Worm (Caenorhabditis elegans) whole organism, early embryonic: ENCODE results near the gene Y81B9A.3.
"Not testable (repeated sequence)": the region's sequence is repeated elsewhere in the genome, so short reads cannot be mapped to it uniquely, and the experiment has no call there.

ENCODE experiments used
- B0310.2 ChIP-seq: sonication (generic microtip); optimal IDR thresholded peaks from 2 replicates; lab custom pipeline; 2016; ENCODE audit warnings: mild to moderate bottlenecking, missing genetic modification characterization, missing compliant biosample characterization
- F13C5.2 ChIP-seq: sonication (generic microtip); optimal IDR thresholded peaks from 2 replicates; lab custom pipeline; 2017; ENCODE audit warnings: mild to moderate bottlenecking, missing genetic modification characterization, inconsistent platforms, missing compliant biosample characterization
- aly-1 ChIP-seq: sonication (generic microtip); optimal IDR thresholded peaks from 2 replicates; lab custom pipeline; 2016; ENCODE audit warnings: missing genetic modification characterization, missing compliant biosample characterization
- ama-1 ChIP-seq: fragments of 150-350 bp; optimal IDR thresholded peaks from 2 replicates; lab custom pipeline; 2014
- ceh-13 ChIP-seq: fragments of 200-800 bp; sonication (Bioruptor generic); optimal IDR thresholded peaks from 2 replicates; lab custom pipeline; 2018; ENCODE audit warnings: mild to moderate bottlenecking, missing genetic modification characterization, missing compliant biosample characterization
- ceh-36 ChIP-seq: sonication (generic microtip); optimal IDR thresholded peaks from 2 replicates; lab custom pipeline; 2016; ENCODE audit warnings: missing genetic modification characterization, inconsistent platforms, missing compliant biosample characterization
- ets-7 ChIP-seq: sonication (generic microtip); optimal IDR thresholded peaks from 2 replicates; lab custom pipeline; 2016; ENCODE audit warnings: missing genotype, missing genetic modification characterization, missing compliant biosample characterization
- flt-1 ChIP-seq: fragments of 200-800 bp; sonication (Bioruptor generic); IDR thresholded peaks from 2 replicates; pipeline ENCODE4 v1.3.6; 2022; ENCODE audit warnings: missing genetic modification characterization, missing compliant biosample characterization
- hmbx-1 ChIP-seq: sonication (generic microtip); optimal IDR thresholded peaks from 2 replicates; lab custom pipeline; 2016; ENCODE audit warnings: mild to moderate bottlenecking, missing genetic modification characterization, missing compliant biosample characterization
- hmg-4 ChIP-seq: fragments of 200-800 bp; sonication (Bioruptor generic); optimal IDR thresholded peaks from 2 replicates; lab custom pipeline; 2018; ENCODE audit warnings: mild to moderate bottlenecking, missing genetic modification characterization, missing compliant biosample characterization
- hnd-1 ChIP-seq: sonication (generic microtip); optimal IDR thresholded peaks from 2 replicates; lab custom pipeline; 2016; ENCODE audit warnings: missing genetic modification characterization, missing compliant biosample characterization
- pes-1 ChIP-seq: fragments of 200-800 bp; sonication (Bioruptor generic); IDR thresholded peaks from 2 replicates; pipeline ENCODE4 v1.3.6; 2022; ENCODE audit warnings: missing genetic modification reagents, missing genetic modification characterization, missing compliant biosample characterization
- scrt-1 ChIP-seq: fragments of 200-800 bp; sonication (Bioruptor generic); IDR thresholded peaks from 2 replicates; pipeline ENCODE4 v1.3.6; 2022; ENCODE audit warnings: missing genetic modification characterization, missing compliant biosample characterization
- sea-1 ChIP-seq: fragments of 200-800 bp; sonication (Bioruptor generic); conservative IDR thresholded peaks from 2 replicates; pipeline ENCODE4 v1.3.6; 2022; ENCODE audit warnings: missing genetic modification characterization, missing compliant biosample characterization
- tbx-11 ChIP-seq: fragments of 200-800 bp; sonication (Bioruptor generic); IDR thresholded peaks from 2 replicates; pipeline ENCODE4 v1.3.6; 2022; ENCODE audit warnings: missing genetic modification characterization, missing compliant biosample characterization
- tbx-37 ChIP-seq: fragments of 200-800 bp; sonication (Bioruptor generic); conservative IDR thresholded peaks from 2 replicates; pipeline ENCODE4 v1.3.6; 2022; ENCODE audit warnings: missing genetic modification reagents, missing genetic modification characterization, missing compliant biosample characterization
- tra-4 ChIP-seq: sonication (generic microtip); optimal IDR thresholded peaks from 2 replicates; lab custom pipeline; 2017; ENCODE audit warnings: missing genetic modification characterization, missing compliant biosample characterization

The Y81B9A.3 gene

ce11 chrX:9172733-9173132 lies 9.5 kb upstream of the Y81B9A.3 start:
- no peak for TF ChIP-seq hnd-1 (tag; lab: Kevin White, UChicago)
- TF ChIP-seq hmg-4 (GFP tag; lab: Kevin White, UChicago) = no peak
- TF ChIP-seq scrt-1 (GFP tag; lab: Robert Waterston, UW) = no peak
- TF ChIP-seq sea-1 (GFP tag; lab: Robert Waterston, UW) = no peak
- TF ChIP-seq ets-7 (tag; lab: Kevin White, UChicago) = no peak
- no peak for TF ChIP-seq B0310.2 (tag; lab: Kevin White, UChicago)
- no peak for TF ChIP-seq ceh-13 (GFP tag; lab: Kevin White, UChicago)
- no peak for TF ChIP-seq F13C5.2
- TF ChIP-seq hmbx-1 (tag; lab: Kevin White, UChicago) = no peak
- TF ChIP-seq aly-1 (tag; lab: Kevin White, UChicago) = no peak
- no peak for TF ChIP-seq ama-1 (lab: Kevin White, UChicago)

- TF ChIP-seq hmbx-1 (tag; lab: Kevin White, UChicago) (no peak), hmg-4 (GFP tag; lab: Kevin White, UChicago) (no peak), sea-1 (GFP tag; lab: Robert Waterston, UW) (no peak), ets-7 (tag; lab: Kevin White, UChicago) (no peak), ceh-13 (GFP tag; lab: Kevin White, UChicago) (no peak), flt-1 (no peak)
These were observed 7.8 kb upstream of the Y81B9A.3 start, which contains the start of gene B0563.8 for ce11 chrX:9174409-9174808. Gene B0563.8 (minus strand): TSS chrX:9174509.

- no peak for TF ChIP-seq pes-1 (GFP tag; lab: Robert Waterston, UW)
- no peak for TF ChIP-seq ceh-36 (tag; lab: Kevin White, UChicago)
- TF ChIP-seq ets-7 (tag; lab: Kevin White, UChicago) = no peak
These were observed 1.4 kb upstream of the Y81B9A.3 start, which contains the start of gene Y81B9A.4 for ce11 chrX:9180823-9181222. Gene Y81B9A.4 (minus strand): TSS chrX:9180923.

ce11 chrX:9183836-9184235 lies 1.6 kb downstream of the Y81B9A.3 start, which contains the start of gene Y81B9A.2:
Gene Y81B9A.2 (plus strand): TSS chrX:9184136.
- TF ChIP-seq tbx-37 (no peak), scrt-1 (GFP tag; lab: Robert Waterston, UW) (no peak), F13C5.2 (no peak), hnd-1 (tag; lab: Kevin White, UChicago) (no peak)

DNA sequence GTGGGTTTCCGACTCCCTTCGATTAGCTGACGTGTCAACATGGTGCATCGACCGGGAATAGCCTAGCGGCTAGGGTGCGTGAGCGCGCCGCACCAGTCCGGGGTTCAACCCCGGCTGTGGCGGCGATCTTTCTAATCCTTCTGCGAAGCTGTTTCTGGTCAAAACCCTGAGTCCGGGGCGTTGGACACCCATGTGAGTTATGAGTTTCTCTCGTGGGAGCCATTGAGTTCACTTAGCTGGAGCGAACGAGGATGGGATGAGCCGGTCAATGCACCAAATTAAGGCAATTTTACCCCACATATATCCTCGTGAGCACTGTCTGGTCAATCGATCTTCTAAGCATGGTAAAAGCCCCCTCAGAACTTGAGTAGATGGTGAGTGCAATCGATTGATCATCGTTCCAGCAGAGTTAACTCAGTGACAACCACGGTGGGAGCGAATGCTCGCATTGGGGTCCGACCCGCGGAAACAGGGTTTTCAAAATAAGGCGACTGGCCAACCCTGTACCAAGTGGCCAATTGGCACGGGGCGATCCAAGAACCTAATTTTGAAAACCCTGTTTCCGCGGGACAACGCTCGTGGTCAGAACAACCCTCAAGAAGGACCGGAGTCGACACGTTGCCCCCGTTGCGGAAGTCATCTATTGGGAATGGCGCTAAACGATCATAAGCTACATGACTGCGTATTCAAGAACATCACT lies 9.7 kb downstream of the Y81B9A.3 start, which contains the start of gene Y81B9A.1:
Gene Y81B9A.1 (plus strand): TSS at position 650 of the 700 bp plus-strand sequence.
- TF ChIP-seq tbx-37 (no peak), B0310.2 (tag; lab: Kevin White, UChicago) (no peak), tbx-11 (GFP tag; lab: Robert Waterston, UW) (no peak), ceh-13 (GFP tag; lab: Kevin White, UChicago) (no peak), flt-1 (peak; percentile 26; the same call in 1 of the 2 replicates)

DNA sequence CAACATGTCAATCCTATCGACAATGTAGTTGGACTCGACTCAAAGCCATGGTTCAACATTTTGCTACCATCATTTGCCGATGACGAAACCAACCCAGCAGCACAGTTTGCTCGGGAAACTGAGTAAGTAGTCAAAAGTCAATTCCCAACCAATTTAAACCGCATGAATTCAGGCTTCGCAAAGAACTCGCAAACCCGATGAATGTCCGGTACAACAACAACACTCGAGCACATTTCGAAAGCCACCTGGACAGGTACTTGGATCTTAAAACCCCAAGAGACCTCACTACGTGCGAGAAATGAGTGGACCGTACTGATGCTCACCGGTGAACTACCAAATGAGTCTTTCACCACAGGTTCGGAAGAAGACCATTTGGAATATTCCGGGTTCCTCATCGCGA lies 11.8 kb downstream of the Y81B9A.3 start:
- TF ChIP-seq scrt-1 (GFP tag; lab: Robert Waterston, UW) (no peak), hmbx-1 (tag; lab: Kevin White, UChicago) (no peak), ets-7 (tag; lab: Kevin White, UChicago) (no peak), hmg-4 (GFP tag; lab: Kevin White, UChicago) (no peak), B0310.2 (tag; lab: Kevin White, UChicago) (no peak), tbx-11 (GFP tag; lab: Robert Waterston, UW) (no peak), tra-4 (no peak), F13C5.2 (no peak), flt-1 (no peak), ceh-13 (GFP tag; lab: Kevin White, UChicago) (no peak)

ce11 chrX:9195375-9196098 lies 13.3 kb downstream of the Y81B9A.3 start:
- no peak for TF ChIP-seq B0310.2 (tag; lab: Kevin White, UChicago)
- TF ChIP-seq F13C5.2 = no peak
- TF ChIP-seq tbx-37 = no peak
- TF ChIP-seq scrt-1 (GFP tag; lab: Robert Waterston, UW) = no peak

ce11 chrX:9203468-9203867 lies 21.2 kb downstream of the Y81B9A.3 start, which contains the start of gene crb-3:
Gene crb-3 (plus strand): TSS chrX:9203768.
- TF ChIP-seq scrt-1 (GFP tag; lab: Robert Waterston, UW); hnd-1 (tag; lab: Kevin White, UChicago); B0310.2 (tag; lab: Kevin White, UChicago): not testable (repeated sequence)
